Fruit fly (Drosophila melanogaster): ENCODE data around the gene CG14989.

DNA sequence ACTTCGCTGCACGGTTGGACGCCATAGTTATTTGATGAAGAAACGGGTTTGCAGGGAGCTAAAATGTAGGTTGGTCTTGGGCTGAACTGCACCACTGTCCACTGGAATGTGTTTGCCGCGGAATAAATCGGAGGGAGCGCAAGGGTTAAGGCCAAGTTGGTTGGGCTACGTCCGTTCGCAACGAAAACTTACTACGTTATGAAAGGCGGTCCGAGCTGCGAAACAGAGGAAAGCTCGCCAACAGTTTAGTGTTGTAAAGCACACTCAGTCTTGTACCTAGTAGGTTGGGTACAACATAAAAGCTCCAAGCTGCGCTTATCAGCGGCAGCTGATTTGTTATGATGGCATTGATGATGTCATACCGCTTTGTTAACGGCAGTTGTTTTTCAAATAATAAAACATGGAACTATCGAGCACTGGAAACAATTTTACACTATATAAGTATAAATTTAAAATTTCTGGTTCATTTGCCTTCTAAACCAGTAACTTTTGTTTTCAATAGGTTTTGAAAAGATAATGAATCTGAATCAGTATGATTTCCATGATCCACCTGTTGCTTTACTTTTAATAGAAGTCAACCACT lies 34.9 kb downstream of the CG14989 start, which contains the start of gene Chd64:
- TF ChIP-seq CG8478 (optimal IDR thresholded peaks at IDR 0.05) (no peak), CTCF (optimal IDR thresholded peaks at IDR 0.05) (no peak)

Measured in S2 (cell line).